Fruit fly (Drosophila melanogaster) whole organism, prepupa: Measurements from ENCODE around the gene sage.

Experiments
- CG10669 ChIP-seq: fragments of 200-800 bp; sonication (Bioruptor generic); optimal IDR thresholded peaks from 3 replicates; lab custom pipeline; 2018; ENCODE audit warnings: missing biosample characterization, mild to moderate bottlenecking, missing genetic modification characterization, moderate library complexity
- CG11294 ChIP-seq: fragments of 200-800 bp; sonication (Bioruptor generic); IDR thresholded peaks from 2 replicates; pipeline ENCODE4 v1.3.6; 2022; ENCODE audit warnings: missing biosample characterization, missing genetic modification characterization
- CG15336 ChIP-seq: fragments of 200-800 bp; sonication (Bioruptor generic); IDR thresholded peaks from 2 replicates; pipeline ENCODE4 v1.3.6; 2022; ENCODE audit warnings: missing biosample characterization, missing genetic modification characterization
- CG1621 ChIP-seq: fragments of 200-800 bp; sonication (Bioruptor generic); optimal IDR thresholded peaks from 3 replicates; lab custom pipeline; 2018; ENCODE audit warnings: missing biosample characterization, mild to moderate bottlenecking, missing genetic modification characterization
- CG16779 ChIP-seq: fragments of 200-800 bp; sonication (Bioruptor generic); optimal IDR thresholded peaks from 3 replicates; lab custom pipeline; 2017; ENCODE audit warnings: missing biosample characterization, mild to moderate bottlenecking, missing genetic modification characterization
- CG32006 ChIP-seq: fragments of 200-800 bp; sonication (Bioruptor generic); optimal IDR thresholded peaks from 3 replicates; lab custom pipeline; 2017; ENCODE audit warnings: missing biosample characterization, mild to moderate bottlenecking, missing genetic modification characterization
- CG34406 ChIP-seq: fragments of 200-800 bp; sonication (Bioruptor generic); optimal IDR thresholded peaks from 3 replicates; lab custom pipeline; 2016; ENCODE audit warnings: missing biosample characterization, missing genetic modification characterization
- CG3919 ChIP-seq: fragments of 200-800 bp; sonication (Bioruptor generic); optimal IDR thresholded peaks from 3 replicates; lab custom pipeline; 2016; ENCODE audit warnings: missing biosample characterization, missing genetic modification characterization
- CG4318 ChIP-seq: fragments of 200-800 bp; sonication (Bioruptor generic); optimal IDR thresholded peaks from 3 replicates; lab custom pipeline; 2017; ENCODE audit warnings: missing biosample characterization, mild to moderate bottlenecking, missing genetic modification characterization
- CG6163 ChIP-seq: fragments of 200-800 bp; sonication (Bioruptor generic); IDR thresholded peaks from 3 replicates; pipeline ENCODE4 v1.3.6; 2022; ENCODE audit warnings: missing biosample characterization, missing genetic modification characterization
- CG6276 ChIP-seq: fragments of 200-800 bp; sonication (Bioruptor generic); optimal IDR thresholded peaks from 2 replicates; lab custom pipeline; 2017; ENCODE audit warnings: missing biosample characterization, mild to moderate bottlenecking, missing genetic modification characterization
- CG6808 ChIP-seq: fragments of 200-800 bp; sonication (Bioruptor generic); optimal IDR thresholded peaks from 3 replicates; lab custom pipeline; 2017; ENCODE audit warnings: missing biosample characterization, missing genetic modification characterization, mild to moderate bottlenecking, moderate library complexity, missing genetic modification reagents
- CG6854 ChIP-seq: fragments of 200-800 bp; sonication (Bioruptor generic); optimal IDR thresholded peaks from 2 replicates; lab custom pipeline; 2017; ENCODE audit warnings: missing biosample characterization, mild to moderate bottlenecking, missing genetic modification characterization
- CG7368 ChIP-seq: fragments of 200-800 bp; sonication (Bioruptor generic); optimal IDR thresholded peaks from 3 replicates; lab custom pipeline; 2016; ENCODE audit warnings: missing biosample characterization, missing genetic modification characterization
- CG8119 ChIP-seq: fragments of 200-800 bp; sonication (Bioruptor generic); IDR thresholded peaks from 3 replicates; pipeline ENCODE4 v1.3.6; 2022; ENCODE audit warnings: missing biosample characterization, missing genetic modification characterization
- CG8632 ChIP-seq: fragments of 200-800 bp; sonication (Bioruptor generic); optimal IDR thresholded peaks from 3 replicates; lab custom pipeline; 2016; ENCODE audit warnings: missing biosample characterization, missing genetic modification characterization
- Eip75B ChIP-seq: fragments of 200-800 bp; sonication (Bioruptor generic); optimal IDR thresholded peaks from 3 replicates; lab custom pipeline; 2016; ENCODE audit warnings: missing biosample characterization, missing genetic modification characterization
- Eip78C ChIP-seq: fragments of 200-800 bp; sonication (Bioruptor generic); peaks from one replicate; lab custom pipeline; 2016; ENCODE audit warnings: missing biosample characterization, missing genetic modification characterization
- Eip93F ChIP-seq: fragments of 200-800 bp; sonication (Bioruptor generic); optimal IDR thresholded peaks from 2 replicates; lab custom pipeline; 2016; ENCODE audit warnings: missing biosample characterization, mild to moderate bottlenecking, missing genetic modification characterization
- Ets21C ChIP-seq: fragments of 200-800 bp; sonication (Bioruptor generic); optimal IDR thresholded peaks from 3 replicates; lab custom pipeline; 2016; ENCODE audit warnings: missing biosample characterization, missing genetic modification characterization
- Ets96B ChIP-seq: fragments of 200-800 bp; optimal IDR thresholded peaks from 2 replicates; lab custom pipeline; 2019; ENCODE audit warnings: missing biosample characterization, mild to moderate bottlenecking, missing genetic modification characterization, moderate library complexity
- Gug ChIP-seq: fragments of 200-800 bp; sonication (Bioruptor generic); IDR thresholded peaks from 2 replicates; pipeline ENCODE4 v1.3.6; 2022; ENCODE audit warnings: missing biosample characterization, missing genetic modification characterization
- Hr38 ChIP-seq: sonication (Bioruptor generic); optimal IDR thresholded peaks from 2 replicates; lab custom pipeline; 2016; ENCODE audit warnings: missing biosample characterization, missing genetic modification characterization
- Lpt ChIP-seq: fragments of 200-800 bp; sonication (Bioruptor generic); optimal IDR thresholded peaks from 3 replicates; lab custom pipeline; 2016; ENCODE audit warnings: missing biosample characterization, missing genetic modification characterization
- Met ChIP-seq: fragments of 200-800 bp; sonication (Bioruptor generic); optimal IDR thresholded peaks from 3 replicates; lab custom pipeline; 2016; ENCODE audit warnings: missing biosample characterization, missing genetic modification characterization
- OdsH ChIP-seq: fragments of 200-800 bp; sonication (Bioruptor generic); optimal IDR thresholded peaks from 3 replicates; lab custom pipeline; 2016; ENCODE audit warnings: missing biosample characterization, missing genetic modification characterization
- Smox ChIP-seq: fragments of 200-800 bp; sonication (Bioruptor generic); optimal IDR thresholded peaks from 3 replicates; lab custom pipeline; 2016; ENCODE audit warnings: missing biosample characterization, missing genetic modification characterization
- Sox102F ChIP-seq: fragments of 200-800 bp; sonication (Bioruptor generic); optimal IDR thresholded peaks from 2 replicates; lab custom pipeline; 2016; ENCODE audit warnings: missing biosample characterization, mild to moderate bottlenecking, missing genetic modification characterization
- Sox14 ChIP-seq: fragments of 200-800 bp; sonication (Bioruptor generic); optimal IDR thresholded peaks from 3 replicates; lab custom pipeline; 2016; ENCODE audit warnings: missing biosample characterization, missing genetic modification characterization
- Sox15 ChIP-seq: fragments of 200-800 bp; sonication (Bioruptor generic); optimal IDR thresholded peaks from 3 replicates; lab custom pipeline; 2016; ENCODE audit warnings: missing biosample characterization, missing genetic modification characterization
- achi ChIP-seq: fragments of 200-800 bp; sonication (Bioruptor generic); optimal IDR thresholded peaks from 3 replicates; lab custom pipeline; 2016; ENCODE audit warnings: missing biosample characterization, missing genetic modification characterization
- dac ChIP-seq: fragments of 200-800 bp; sonication (Bioruptor generic); optimal IDR thresholded peaks from 2 replicates; lab custom pipeline; 2017; ENCODE audit warnings: missing biosample characterization, mild to moderate bottlenecking, missing genetic modification characterization
- dsx ChIP-seq: fragments of 200-800 bp; optimal IDR thresholded peaks from 3 replicates; lab custom pipeline; 2019; ENCODE audit warnings: missing biosample characterization, mild to moderate bottlenecking, missing genetic modification characterization, moderate library complexity; ENCODE audit not compliant: poor library complexity, severe bottlenecking
- eg ChIP-seq: fragments of 200-800 bp; sonication (Bioruptor generic); IDR thresholded peaks from 3 replicates; pipeline ENCODE4 v1.3.6; 2022; ENCODE audit warnings: missing biosample characterization, missing genetic modification characterization
- esn ChIP-seq: fragments of 200-800 bp; sonication (Bioruptor generic); optimal IDR thresholded peaks from 2 replicates; lab custom pipeline; 2016; ENCODE audit warnings: missing biosample characterization, mild to moderate bottlenecking, missing genetic modification characterization, moderate library complexity
- fd59A ChIP-seq: fragments of 200-800 bp; sonication (Bioruptor generic); optimal IDR thresholded peaks from 2 replicates; lab custom pipeline; 2017; ENCODE audit warnings: missing biosample characterization, mild to moderate bottlenecking, missing genetic modification characterization, missing genetic modification reagents
- fd85E ChIP-seq: fragments of 200-800 bp; sonication (Bioruptor generic); optimal IDR thresholded peaks from 3 replicates; lab custom pipeline; 2016; ENCODE audit warnings: missing biosample characterization, missing genetic modification characterization
- fkh ChIP-seq: fragments of 200-800 bp; sonication (Bioruptor generic); optimal IDR thresholded peaks from 3 replicates; lab custom pipeline; 2017; ENCODE audit warnings: missing biosample characterization, mild to moderate bottlenecking, missing genetic modification characterization, moderate library complexity
- lz ChIP-seq: fragments of 200-800 bp; sonication (Bioruptor generic); optimal IDR thresholded peaks from 3 replicates; lab custom pipeline; 2016; ENCODE audit warnings: missing biosample characterization, missing genetic modification characterization
- net ChIP-seq: fragments of 200-800 bp; sonication (Bioruptor generic); optimal IDR thresholded peaks from 3 replicates; lab custom pipeline; 2016; ENCODE audit warnings: missing biosample characterization, missing genetic modification characterization
- pdm3 ChIP-seq: fragments of 200-800 bp; sonication (Bioruptor generic); optimal IDR thresholded peaks from 3 replicates; lab custom pipeline; 2016; ENCODE audit warnings: missing biosample characterization, missing genetic modification characterization
- salr ChIP-seq, 2 experiments: fragments of 200-800 bp; sonication (Bioruptor generic); optimal IDR thresholded peaks; 3 replicates each; lab custom pipeline; 2016 to 2018; ENCODE audit warnings: missing biosample characterization in 2 of 2, missing genetic modification characterization in 2 of 2, mild to moderate bottlenecking in 1 of 2
- spab ChIP-seq: fragments of 200-800 bp; sonication (Bioruptor generic); optimal IDR thresholded peaks from 2 replicates; lab custom pipeline; 2017; ENCODE audit warnings: missing biosample characterization, mild to moderate bottlenecking, missing genetic modification characterization, missing genetic modification reagents
- ss ChIP-seq, 2 experiments: fragments of 200-800 bp; sonication (Bioruptor generic); optimal IDR thresholded peaks; 2 replicates in 1 of 2; 3 replicates in 1 of 2; lab custom pipeline; 2017 to 2018; ENCODE audit warnings: mild to moderate bottlenecking in 2 of 2, missing biosample characterization in 2 of 2, missing genetic modification characterization in 2 of 2, moderate library complexity in 1 of 2
- svp ChIP-seq: fragments of 200-800 bp; sonication (Bioruptor generic); peaks from one replicate; lab custom pipeline; 2016; ENCODE audit warnings: missing biosample characterization, missing genetic modification characterization
- topi ChIP-seq: fragments of 200-800 bp; sonication (Bioruptor generic); optimal IDR thresholded peaks from 3 replicates; lab custom pipeline; 2016; ENCODE audit warnings: missing biosample characterization, missing genetic modification characterization
- vri ChIP-seq: fragments of 200-800 bp; sonication (Bioruptor generic); optimal IDR thresholded peaks from 3 replicates; lab custom pipeline; 2016; ENCODE audit warnings: missing biosample characterization, mild to moderate bottlenecking, missing genetic modification characterization

The sage gene

DNA sequence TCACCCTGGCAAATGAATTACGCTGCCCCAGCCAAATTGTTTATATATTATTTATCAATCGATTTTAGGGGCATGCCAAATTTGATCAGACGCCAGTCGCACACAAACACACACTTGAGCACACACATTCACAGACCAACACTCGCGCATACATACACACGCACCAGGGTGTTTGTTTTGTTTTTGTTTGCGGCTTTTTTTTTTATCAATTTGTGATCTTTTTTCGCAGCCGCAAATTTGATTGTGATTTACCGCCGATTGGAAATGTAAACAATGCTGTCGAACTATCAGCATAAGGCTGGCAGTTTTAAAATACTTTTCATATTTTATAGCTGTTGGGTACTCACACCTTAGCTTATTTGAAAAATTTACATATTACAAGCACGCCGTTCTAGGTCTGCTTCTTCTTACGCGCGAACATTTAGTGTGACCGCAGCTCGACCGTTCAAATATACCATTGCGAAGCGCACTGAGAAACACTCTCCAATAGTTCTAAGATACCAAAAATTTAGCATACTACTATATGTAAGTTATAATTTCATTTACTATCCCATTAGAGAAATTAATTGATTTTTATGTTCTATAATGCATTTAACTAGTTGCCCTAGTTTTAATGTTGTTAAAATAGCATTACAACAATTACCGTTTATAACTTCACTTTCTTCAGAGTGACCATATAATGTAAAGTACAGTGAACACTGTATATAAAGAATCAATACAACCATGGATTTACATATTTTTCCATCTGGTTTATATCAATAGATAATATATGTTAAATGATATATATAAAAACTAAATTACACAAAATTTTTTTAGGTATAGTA, 26.5 kb downstream of the sage start, which contains the start of gene pum (continued):
- TF ChIP-seq Lpt (GFP tag; lab: Kevin White, UChicago) (no peak), CG10669 (GFP tag; lab: Kevin White, UChicago) (no peak), pdm3 (GFP tag; lab: Kevin White, UChicago) (no peak), lz (GFP tag; lab: Kevin White, UChicago) (no peak), CG32006 (peak; percentile 25), Ets96B (tag; lab: Kevin White, UChicago) (peak; percentile 25), Sox102F (GFP tag; lab: Kevin White, UChicago) (peak; percentile 5), CG6276 (GFP tag; lab: Kevin White, UChicago) (peak; percentile 46), salr (GFP tag; optimal IDR thresholded peaks at IDR 0.05; lab: Kevin White, UChicago) (peak in 1 of 2 experiments; percentile 10)

DNA sequence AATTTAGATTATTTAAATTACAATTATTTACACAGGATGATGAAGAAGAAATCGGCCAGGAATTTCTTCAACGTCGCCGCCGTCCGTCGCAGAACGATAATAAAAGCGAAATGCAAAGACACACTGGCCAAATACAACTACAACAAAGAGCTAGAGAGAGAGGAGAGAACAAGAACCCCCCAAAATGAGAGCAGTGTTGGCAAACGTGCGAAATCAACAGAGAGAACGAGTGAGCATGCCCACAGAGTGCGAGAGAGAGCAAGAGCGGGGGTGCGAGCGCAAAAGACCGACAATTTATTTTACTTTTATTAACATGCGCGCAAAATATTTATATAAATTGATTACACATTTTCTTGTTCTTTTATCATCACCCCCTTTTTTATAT, 27.1 kb downstream of the sage start:
- TF ChIP-seq CG16779 (no peak), CG11294 (no peak), dac (GFP tag; lab: Kevin White, UChicago) (no peak), CG4318 (no peak), fd59A (no peak), esn (GFP tag; lab: Kevin White, UChicago) (peak; percentile 53), Smox (GFP tag; lab: Kevin White, UChicago) (peak; percentile 6), Gug (GFP tag; lab: Robert Waterston, UW) (no peak), dsx (peak; percentile 37), Eip93F (GFP tag; lab: Kevin White, UChicago) (peak; percentile 28), CG15336 (no peak; the same call in 1 of the 2 replicates), Lpt (GFP tag; lab: Kevin White, UChicago) (peak; percentile 34), Sox15 (GFP tag; lab: Kevin White, UChicago) (no peak), CG6276 (GFP tag; lab: Kevin White, UChicago) (no peak), Ets21C (GFP tag; lab: Kevin White, UChicago) (no peak), CG7368 (GFP tag; lab: Kevin White, UChicago) (no peak), CG6854 (GFP tag; lab: Kevin White, UChicago) (peak; percentile 51), CG6163 (GFP tag; lab: Robert Waterston, UW) (peak; percentile 81), ss (GFP tag; optimal IDR thresholded peaks at IDR 0.05; lab: Kevin White, UChicago) (no peak), net (GFP tag; lab: Kevin White, UChicago) (peak; percentile 25), Hr38 (GFP tag; lab: Kevin White, UChicago) (no peak), CG8632 (GFP tag; lab: Kevin White, UChicago) (no peak), Eip78C (GFP tag; lab: Kevin White, UChicago) (peak; percentile 31), CG34406 (GFP tag; lab: Kevin White, UChicago) (peak; percentile 43), spab (no peak), CG10669 (GFP tag; lab: Kevin White, UChicago) (no peak), OdsH (GFP tag; lab: Kevin White, UChicago) (peak; percentile 19), Sox14 (GFP tag; lab: Kevin White, UChicago) (peak; percentile 53), CG8119 (GFP tag; lab: Robert Waterston, UW) (no peak), CG1621 (tag; lab: Kevin White, UChicago) (no peak), fkh (GFP tag; lab: Kevin White, UChicago) (peak; percentile 63), Sox102F (GFP tag; lab: Kevin White, UChicago) (peak; percentile 18), Eip75B (GFP tag; lab: Kevin White, UChicago) (peak; percentile 33), topi (GFP tag; lab: Kevin White, UChicago) (peak; percentile 39), eg (GFP tag; lab: Robert Waterston, UW) (0 out of 3 replicates have a peak, but pooled peaks have one; percentile 41), fd85E (GFP tag; lab: Kevin White, UChicago) (peak; percentile 60), lz (GFP tag; lab: Kevin White, UChicago) (peak; percentile 35), Met (peak; percentile 38), achi (GFP tag; lab: Kevin White, UChicago) (no peak), vri (peak; percentile 46), svp (GFP tag; lab: Kevin White, UChicago) (peak; percentile 81), CG6808 (GFP tag; lab: Kevin White, UChicago) (no peak), CG3919 (GFP tag; lab: Kevin White, UChicago) (peak; percentile 60)
